Worm (Caenorhabditis elegans) whole organism, young adult: ENCODE data around the gene rfip-2.

Source experiments
- B0035.1 ChIP-seq: sonication (generic microtip); optimal IDR thresholded peaks from 2 replicates; lab custom pipeline; 2016; ENCODE audit warnings: missing genetic modification characterization, mild to moderate bottlenecking, missing compliant biosample characterization, missing genotype, missing genetic modification reagents
- B0261.1 ChIP-seq: sonication (generic microtip); optimal IDR thresholded peaks from 2 replicates; lab custom pipeline; 2016; ENCODE audit warnings: mild to moderate bottlenecking, missing genetic modification characterization, moderate library complexity, missing compliant biosample characterization
- D2030.7 ChIP-seq: fragments of 200-800 bp; sonication (Bioruptor generic); IDR thresholded peaks from 2 replicates; pipeline ENCODE4 v1.3.6; 2022; ENCODE audit warnings: missing genetic modification reagents, missing genetic modification characterization, missing compliant biosample characterization
- F33H1.4 ChIP-seq: fragments of 200-800 bp; sonication (Bioruptor generic); IDR thresholded peaks from 2 replicates; pipeline ENCODE4 v1.3.6; 2022; ENCODE audit warnings: missing genetic modification reagents, missing genetic modification characterization, missing compliant biosample characterization
- K12H6.12 ChIP-seq: fragments of 200-800 bp; sonication (Bioruptor generic); optimal IDR thresholded peaks from 2 replicates; lab custom pipeline; 2018; ENCODE audit warnings: mild to moderate bottlenecking, missing genetic modification characterization, missing compliant biosample characterization
- Y95B8A.8 ChIP-seq: fragments of 200-800 bp; sonication (Bioruptor generic); IDR thresholded peaks from 2 replicates; pipeline ENCODE4 v1.3.6; 2022; ENCODE audit warnings: missing genetic modification reagents, missing genetic modification characterization, missing compliant biosample characterization
- akir-1 ChIP-seq: fragments of 200-800 bp; sonication (Bioruptor generic); optimal IDR thresholded peaks from 2 replicates; lab custom pipeline; 2018; ENCODE audit warnings: mild to moderate bottlenecking, missing genetic modification characterization, moderate library complexity, missing compliant biosample characterization
- athp-1 ChIP-seq: sonication (generic microtip); optimal IDR thresholded peaks from 2 replicates; lab custom pipeline; 2017; ENCODE audit warnings: mild to moderate bottlenecking, missing genetic modification characterization, missing compliant biosample characterization
- attf-3 ChIP-seq: fragments of 200-800 bp; sonication (Bioruptor generic); conservative IDR thresholded peaks from 2 replicates; pipeline ENCODE4 v1.3.6; 2022; ENCODE audit warnings: missing genetic modification reagents, missing genetic modification characterization, missing compliant biosample characterization
- chd-7 ChIP-seq: sonication (generic microtip); optimal IDR thresholded peaks from 2 replicates; lab custom pipeline; 2016; ENCODE audit warnings: mild to moderate bottlenecking, missing genetic modification characterization, moderate library complexity, missing compliant biosample characterization
- dox-1 ChIP-seq: fragments of 200-800 bp; sonication (Bioruptor generic); IDR thresholded peaks from 2 replicates; pipeline ENCODE4 v1.3.6; 2022; ENCODE audit warnings: missing genetic modification reagents, missing genetic modification characterization, missing compliant biosample characterization
- efl-1 ChIP-seq: fragments of 150-350 bp; optimal IDR thresholded peaks from 2 replicates; lab custom pipeline; 2014; ENCODE audit warnings: missing biosample characterization, missing genetic modification reagents, missing genetic modification characterization
- egl-44 ChIP-seq: fragments of 200-800 bp; sonication (Bioruptor generic); IDR thresholded peaks from 2 replicates; pipeline ENCODE4 v1.3.6; 2022; ENCODE audit warnings: missing genetic modification reagents, missing genetic modification characterization, missing compliant biosample characterization
- egrh-3 ChIP-seq: fragments of 200-800 bp; sonication (Bioruptor generic); IDR thresholded peaks from 2 replicates; pipeline ENCODE4 v1.3.6; 2022; ENCODE audit warnings: missing genetic modification reagents, missing genetic modification characterization, missing compliant biosample characterization
- him-1 ChIP-seq: sonication (generic microtip); optimal IDR thresholded peaks from 2 replicates; lab custom pipeline; 2016; ENCODE audit warnings: missing genotype, missing genetic modification reagents, missing genetic modification characterization, missing compliant biosample characterization
- hmg-1.2 ChIP-seq: fragments of 200-800 bp; sonication (Bioruptor generic); IDR thresholded peaks from 2 replicates; pipeline ENCODE4 v1.3.6; 2022; ENCODE audit warnings: missing genetic modification reagents, missing genetic modification characterization, missing compliant biosample characterization
- hsf-1 ChIP-seq: fragments of 200-800 bp; sonication (Bioruptor generic); IDR thresholded peaks from 2 replicates; pipeline ENCODE4 v1.3.6; 2022; ENCODE audit warnings: missing genetic modification reagents, missing genetic modification characterization, missing compliant biosample characterization
- lin-26 ChIP-seq: fragments of 200-800 bp; sonication (Bioruptor generic); IDR thresholded peaks from 2 replicates; pipeline ENCODE4 v1.3.6; 2022; ENCODE audit warnings: missing genetic modification reagents, missing genetic modification characterization, missing compliant biosample characterization
- lin-35 ChIP-seq, 3 experiments: fragments of 150-350 bp in 2 of 3; sonication (generic microtip) in 1 of 3; optimal IDR thresholded peaks; 2 replicates each; lab custom pipeline; 2014 to 2018; ENCODE audit warnings: missing biosample characterization in 3 of 3, missing genetic modification characterization in 3 of 3, missing genetic modification reagents in 3 of 3
- lin-40 ChIP-seq: sonication (generic microtip); optimal IDR thresholded peaks from 2 replicates; lab custom pipeline; 2016; ENCODE audit warnings: missing genetic modification characterization, mild to moderate bottlenecking, missing compliant biosample characterization, missing genotype, missing genetic modification reagents
- lir-1 ChIP-seq: fragments of 200-800 bp; sonication (Bioruptor generic); conservative IDR thresholded peaks from 2 replicates; pipeline ENCODE4 v1.3.6; 2022; ENCODE audit warnings: missing genetic modification reagents, missing genetic modification characterization, missing compliant biosample characterization
- lsl-1 ChIP-seq: fragments of 200-800 bp; sonication (Bioruptor generic); optimal IDR thresholded peaks from 2 replicates; lab custom pipeline; 2018; ENCODE audit warnings: mild to moderate bottlenecking, missing genetic modification characterization, moderate library complexity, missing compliant biosample characterization
- madf-8 ChIP-seq: fragments of 200-800 bp; sonication (Bioruptor generic); conservative IDR thresholded peaks from 2 replicates; pipeline ENCODE4 v1.3.6; 2022; ENCODE audit warnings: missing genetic modification reagents, missing genetic modification characterization, missing compliant biosample characterization
- mcd-1 ChIP-seq: fragments of 200-800 bp; sonication (Bioruptor generic); IDR thresholded peaks from 2 replicates; pipeline ENCODE4 v1.3.6; 2022; ENCODE audit warnings: missing genetic modification reagents, missing genetic modification characterization, missing compliant biosample characterization
- nfya-1 ChIP-seq: sonication (generic microtip); optimal IDR thresholded peaks from 2 replicates; lab custom pipeline; 2017; ENCODE audit warnings: antibody characterized with exemption, missing compliant biosample characterization, missing genetic modification characterization, borderline replicate concordance; ENCODE audit not compliant: insufficient read depth
- nfya-2 ChIP-seq: fragments of 200-800 bp; sonication (Bioruptor generic); IDR thresholded peaks from 2 replicates; pipeline ENCODE4 v1.3.6; 2022; ENCODE audit warnings: missing genetic modification reagents, missing genetic modification characterization, missing compliant biosample characterization
- nhr-179 ChIP-seq: sonication (generic microtip); optimal IDR thresholded peaks from 2 replicates; lab custom pipeline; 2016; ENCODE audit warnings: mild to moderate bottlenecking, missing genetic modification characterization, missing compliant biosample characterization
- nhr-80 ChIP-seq: sonication (generic microtip); optimal IDR thresholded peaks from 2 replicates; lab custom pipeline; 2016; ENCODE audit warnings: missing genetic modification characterization, missing compliant biosample characterization
- pbrm-1 ChIP-seq: fragments of 200-800 bp; sonication (Bioruptor generic); IDR thresholded peaks from 2 replicates; pipeline ENCODE4 v1.3.6; 2022; ENCODE audit warnings: missing genetic modification reagents, missing genetic modification characterization, missing compliant biosample characterization
- pha-4 ChIP-seq: fragments of 150-350 bp; sonication (generic microtip); optimal IDR thresholded peaks from 2 replicates; lab custom pipeline; 2014; ENCODE audit warnings: missing biosample characterization, missing genetic modification reagents, missing genetic modification characterization
- rec-8 ChIP-seq, 2 experiments: sonication (generic microtip); optimal IDR thresholded peaks; 2 replicates each; lab custom pipeline; 2016; ENCODE audit warnings: mild to moderate bottlenecking in 2 of 2, missing genetic modification characterization in 2 of 2, missing genetic modification reagents in 2 of 2, missing genotype in 2 of 2, missing biosample characterization in 1 of 2, missing compliant biosample characterization in 1 of 2, moderate library complexity in 1 of 2
- snpc-4 ChIP-seq, 5 experiments: fragments of 150-350 bp in 1 of 5; sonication (generic microtip) in 4 of 5; optimal IDR thresholded peaks; 2 replicates each; lab custom pipeline; 2014 to 2018; ENCODE audit warnings: missing genetic modification characterization in 5 of 5, missing biosample characterization in 3 of 5, antibody characterized with exemption in 2 of 5, mild to moderate bottlenecking in 2 of 5, missing compliant biosample characterization in 2 of 5, missing genotype in 2 of 5, moderate library complexity in 2 of 5, missing genetic modification reagents in 1 of 5
- tbp1 ChIP-seq: fragments of 200-800 bp; sonication (Bioruptor generic); optimal IDR thresholded peaks from 2 replicates; lab custom pipeline; 2018; ENCODE audit warnings: mild to moderate bottlenecking, missing genetic modification characterization, missing compliant biosample characterization
- tlf-1 ChIP-seq: fragments of 200-800 bp; sonication (Bioruptor generic); optimal IDR thresholded peaks from 2 replicates; lab custom pipeline; 2018; ENCODE audit warnings: mild to moderate bottlenecking, missing genetic modification characterization, missing compliant biosample characterization
- zfh-2 ChIP-seq: fragments of 200-800 bp; sonication (Bioruptor generic); conservative IDR thresholded peaks from 2 replicates; pipeline ENCODE4 v1.3.6; 2022; ENCODE audit warnings: missing genetic modification reagents, missing genetic modification characterization, missing compliant biosample characterization
- ztf-18 ChIP-seq: sonication (generic microtip); optimal IDR thresholded peaks from 2 replicates; lab custom pipeline; 2016; ENCODE audit warnings: missing genotype, mild to moderate bottlenecking, missing genetic modification characterization, missing compliant biosample characterization
- ztf-26 ChIP-seq: sonication (generic microtip); optimal IDR thresholded peaks from 2 replicates; lab custom pipeline; 2017; ENCODE audit warnings: missing genetic modification characterization, missing compliant biosample characterization

rfip-2 gene

ce11 chrII:729931-730330 is 6.3 kb downstream of the rfip-2 start:
- TF ChIP-seq attf-3 (GFP tag; lab: Robert Waterston, UW) (no peak), ztf-26 (tag; lab: Kevin White, UChicago) (no peak), hmg-1.2 (peak; percentile 78), mcd-1 (peak; percentile 53), zfh-2 (GFP tag; lab: Robert Waterston, UW) (no peak), ztf-18 (peak; percentile 32), nfya-2 (no peak), efl-1 (GFP tag; lab: Kevin White, UChicago) (no peak), nhr-80 (no peak)

- TF ChIP-seq snpc-4 (GFP tag; optimal IDR thresholded peaks at IDR 0.05; lab: Kevin White, UChicago) (no peak), snpc-4 (tag; optimal IDR thresholded peaks at IDR 0.05; lab: Kevin White, UChicago) (no peak), nhr-179 (tag; lab: Kevin White, UChicago) (no peak), F33H1.4 (GFP tag; lab: Robert Waterston, UW) (0 out of 2 replicates have a peak, but pooled peaks have one; percentile 9), him-1 (no peak), B0261.1 (tag; lab: Kevin White, UChicago) (no peak), Y95B8A.8 (no peak), madf-8 (GFP tag; lab: Robert Waterston, UW) (no peak), nfya-1 (tag; lab: Kevin White, UChicago) (no peak), lin-35 (GFP tag; optimal IDR thresholded peaks at IDR 0.05; lab: Kevin White, UChicago) (no peak), hsf-1 (no peak), lsl-1 (GFP tag; lab: Kevin White, UChicago) (peak; percentile 55), athp-1 (tag; lab: Kevin White, UChicago) (peak; percentile 18), D2030.7 (GFP tag; lab: Robert Waterston, UW) (no peak), pha-4 (no peak), egrh-3 (GFP tag; lab: Robert Waterston, UW) (no peak), akir-1 (GFP tag; lab: Kevin White, UChicago) (no peak)
These were observed 8.8 kb downstream of the rfip-2 start for ce11 chrII:732393-732792.

ce11 chrII:740808-741207 is 17.2 kb downstream of the rfip-2 start, which contains the start of gene fbxc-48:
Gene fbxc-48, minus strand, starts transcription at chrII:740908.
- TF ChIP-seq mcd-1 (no peak), rec-8 (tag; optimal IDR thresholded peaks at IDR 0.05; lab: Kevin White, UChicago) (no peak), madf-8 (GFP tag; lab: Robert Waterston, UW) (no peak), dox-1 (no peak)

- no peak for TF ChIP-seq lir-1 (GFP tag; lab: Robert Waterston, UW)
- TF ChIP-seq K12H6.12 (tag; lab: Kevin White, UChicago) = no peak
- TF ChIP-seq tbp1 = peak; percentile 19
- TF ChIP-seq zfh-2 (GFP tag; lab: Robert Waterston, UW) = peak; percentile 52
- TF ChIP-seq egl-44 (GFP tag; lab: Robert Waterston, UW) = no peak
- no peak for TF ChIP-seq chd-7 (tag; lab: Kevin White, UChicago)
- no peak for TF ChIP-seq B0035.1
- TF ChIP-seq lin-26 = no peak
- no peak for TF ChIP-seq nhr-80
- TF ChIP-seq tlf-1 = no peak
- TF ChIP-seq lin-40 (tag; lab: Kevin White, UChicago) = no peak
- TF ChIP-seq pbrm-1 (GFP tag; lab: Robert Waterston, UW) = peak; percentile 51; the same call in 1 of the 2 replicates
These were observed 26.6 kb downstream of the rfip-2 start, which contains the start of gene snt-6 for ce11 chrII:750155-750554. Gene snt-6, minus strand, starts transcription at chrII:750212.
